Worm (Caenorhabditis elegans): ENCODE data around the gene C05B5.2.
A peak's percentile ranks its signal among the peaks of the same experiment; 100 is the strongest.

The C05B5.2 gene

DNA sequence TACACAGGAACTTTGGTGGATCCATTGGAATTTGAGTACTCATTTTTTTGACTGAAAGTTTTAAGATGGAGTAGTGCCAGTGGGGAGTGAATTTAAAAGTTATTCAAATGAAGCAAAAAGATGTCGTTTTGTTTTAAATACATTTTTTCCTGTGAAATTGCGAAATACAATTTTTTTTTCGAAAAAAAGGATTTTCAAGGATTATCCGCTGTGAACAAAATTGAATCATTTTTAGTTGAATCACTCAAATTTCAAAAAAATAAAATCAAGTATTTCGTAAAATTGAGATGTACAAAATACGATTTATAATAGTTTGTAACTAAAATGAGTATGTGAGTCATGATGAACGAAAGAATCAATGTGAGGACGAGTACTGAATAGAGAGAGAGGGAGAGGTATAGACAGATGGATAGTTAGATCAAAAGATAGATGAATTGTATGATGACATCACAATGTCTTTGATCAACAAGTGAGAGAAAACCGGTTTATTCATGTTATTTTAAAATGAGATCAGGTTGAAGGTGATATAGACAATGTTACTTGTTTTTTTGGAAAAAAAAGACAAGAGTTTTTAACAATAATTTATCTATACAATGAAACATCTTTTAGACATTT is 6.5 kb upstream of the C05B5.2 start, which contains the start of gene C05B5.8 (continued):
- TF ChIP-seq unc-62 (GFP tag; optimal IDR thresholded peaks at IDR 0.05) (no peak), elt-3 (tag; optimal IDR thresholded peaks at IDR 0.05) (no peak)

DNA sequence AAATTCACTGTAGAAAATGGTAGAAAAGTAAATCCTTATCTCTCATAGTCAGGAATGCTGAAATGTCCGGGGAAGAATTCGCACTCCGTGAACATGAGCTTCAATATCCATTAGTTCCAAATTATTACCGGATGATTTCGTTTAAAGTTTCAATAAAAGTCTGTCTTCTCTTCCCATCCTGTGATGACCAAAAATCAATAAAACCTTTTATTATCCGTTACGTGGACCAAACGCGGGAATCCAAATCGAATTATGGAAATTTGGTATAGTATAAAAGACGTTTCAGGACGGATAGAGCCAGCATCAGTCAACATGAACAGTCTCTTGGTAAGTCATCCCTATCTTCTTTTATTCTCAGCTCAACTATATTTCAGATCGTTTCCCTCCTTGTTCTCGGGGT is 3.9 kb upstream of the C05B5.2 start, which contains the start of gene C05B5.11:
TSS of gene C05B5.11 (plus strand) at position 301 of the 400 bp plus-strand sequence.
- TF ChIP-seq alr-1 (tag; optimal IDR thresholded peaks at IDR 0.05) (no peak), fos-1 (tag; optimal IDR thresholded peaks at IDR 0.05) (no peak), nhr-11 (tag; optimal IDR thresholded peaks at IDR 0.05) (no peak), lin-13 (GFP tag; optimal IDR thresholded peaks at IDR 0.05) (no peak), nhr-10 (tag; optimal IDR thresholded peaks at IDR 0.05) (no peak), lsy-2 (tag; optimal IDR thresholded peaks at IDR 0.05) (no peak)

DNA sequence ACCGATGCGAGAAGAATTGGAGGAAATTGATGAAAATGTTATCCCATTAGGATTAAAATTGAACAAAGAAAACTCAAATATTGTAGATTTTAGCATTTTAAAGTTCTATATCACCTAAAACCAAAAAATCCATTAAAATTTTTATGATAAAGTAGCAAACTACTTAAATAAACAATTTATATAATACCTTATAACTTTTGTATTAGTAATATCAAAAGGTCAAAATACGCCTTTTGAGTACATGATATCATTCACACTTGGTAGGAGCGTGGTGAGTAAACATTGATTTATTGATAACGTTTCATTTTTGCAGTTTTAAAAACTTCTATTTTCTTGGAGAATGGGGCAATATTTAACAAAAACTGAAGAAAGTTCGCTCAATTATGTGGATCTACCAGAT is 732 bp upstream of the C05B5.2 start, which contains the start of gene C05B5.5:
TSS of gene C05B5.5 (plus strand) at position 301 of the 400 bp plus-strand sequence.
- TF ChIP-seq snpc-4 (tag; optimal IDR thresholded peaks at IDR 0.05): no peak
- TF ChIP-seq fos-1 (tag; optimal IDR thresholded peaks at IDR 0.05): peak; percentile 31

DNA sequence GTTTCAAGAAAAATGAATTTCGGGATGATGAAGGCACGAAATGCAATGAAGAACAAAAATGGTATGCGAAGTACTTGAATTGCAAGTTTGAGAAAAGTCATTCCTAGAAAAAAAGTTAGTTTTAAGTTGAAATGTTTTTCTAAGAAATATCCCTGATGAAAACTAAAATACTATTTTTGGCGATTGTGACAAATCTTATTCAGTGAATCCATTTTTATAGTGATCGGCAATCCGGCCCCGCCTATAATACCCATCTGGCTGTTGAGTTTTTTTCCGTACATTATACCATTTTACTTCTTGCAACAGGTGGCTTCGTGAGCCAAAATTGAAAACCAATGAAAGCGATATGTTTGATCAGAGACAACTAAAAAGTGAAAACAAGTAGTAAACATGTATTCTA is 1.1 kb downstream of the C05B5.2 start, which contains the start of gene C05B5.17:
TSS of gene C05B5.17 (minus strand) at position 101 of the 400 bp plus-strand sequence.
- TF ChIP-seq peb-1 (tag; optimal IDR thresholded peaks at IDR 0.05): no peak
- no peak for TF ChIP-seq unc-39 (tag; optimal IDR thresholded peaks at IDR 0.05)
- no peak for TF ChIP-seq fos-1 (tag; optimal IDR thresholded peaks at IDR 0.05)
- TF ChIP-seq skn-1 (tag; optimal IDR thresholded peaks at IDR 0.05): no peak
- no peak for TF ChIP-seq F13H6.1 (tag; optimal IDR thresholded peaks at IDR 0.05)
- no peak for TF ChIP-seq nhr-237 (tag; optimal IDR thresholded peaks at IDR 0.05)
- TF ChIP-seq elt-3 (tag; optimal IDR thresholded peaks at IDR 0.05): no peak
- TF ChIP-seq mab-5 (tag; optimal IDR thresholded peaks at IDR 0.05): no peak
- TF ChIP-seq nhr-12 (tag; optimal IDR thresholded peaks at IDR 0.05): no peak

DNA sequence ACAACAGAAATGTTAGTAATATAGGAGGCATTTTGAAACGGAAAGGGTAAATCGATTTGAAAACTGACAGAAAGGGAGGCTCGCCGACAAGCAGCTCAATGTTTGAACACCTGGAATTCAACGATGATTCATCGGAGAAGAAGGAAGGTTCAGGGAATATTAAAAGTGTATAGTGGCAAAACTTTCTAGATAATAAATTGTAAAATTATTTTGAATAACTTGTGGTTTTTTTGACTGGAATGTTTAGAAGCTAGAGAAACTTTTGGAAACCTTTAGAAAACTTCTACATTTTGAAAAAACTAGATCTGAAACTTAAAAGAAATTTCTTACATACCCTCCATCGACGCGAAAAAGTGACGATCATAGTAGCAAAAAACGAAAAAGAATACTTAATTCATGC is 2.4 kb downstream of the C05B5.2 start, which contains the start of gene pqn-8:
TSS of gene pqn-8 (minus strand) at position 101 of the 400 bp plus-strand sequence.
- TF ChIP-seq ZK546.5 (tag; optimal IDR thresholded peaks at IDR 0.05) (no peak), lin-13 (GFP tag; optimal IDR thresholded peaks at IDR 0.05) (no peak), gmeb-1 (tag; optimal IDR thresholded peaks at IDR 0.05) (no peak), snpc-4 (tag; optimal IDR thresholded peaks at IDR 0.05) (no peak), zag-1 (tag; optimal IDR thresholded peaks at IDR 0.05) (no peak)

DNA sequence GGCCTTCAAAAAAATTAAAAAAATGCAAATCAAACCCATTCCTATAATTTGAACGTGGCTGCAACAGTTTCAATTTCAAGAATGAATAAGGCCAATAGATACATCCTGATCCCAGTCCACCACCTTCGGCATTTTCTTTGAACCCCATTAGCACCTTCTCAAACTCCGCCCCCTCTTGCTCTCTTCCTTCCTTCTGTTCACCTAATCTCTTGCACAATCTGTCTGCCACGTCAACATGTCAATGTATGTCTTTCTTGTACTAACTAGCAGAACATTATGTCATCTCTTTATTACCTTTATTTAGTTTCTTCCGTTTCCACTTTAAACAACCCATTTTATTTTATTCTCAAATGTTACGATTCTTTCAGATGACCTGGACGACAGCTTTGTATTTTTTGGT is 6.8 kb downstream of the C05B5.2 start, which contains the start of gene C05B5.4:
TSS of gene C05B5.4 (plus strand) at position 351 of the 400 bp plus-strand sequence.
- no peak for TF ChIP-seq nhr-237 (tag; optimal IDR thresholded peaks at IDR 0.05)
- TF ChIP-seq Y55F3AM.14 (GFP tag; optimal IDR thresholded peaks at IDR 0.05): no peak
- no peak for TF ChIP-seq C34F6.9 (tag; optimal IDR thresholded peaks at IDR 0.05)

DNA sequence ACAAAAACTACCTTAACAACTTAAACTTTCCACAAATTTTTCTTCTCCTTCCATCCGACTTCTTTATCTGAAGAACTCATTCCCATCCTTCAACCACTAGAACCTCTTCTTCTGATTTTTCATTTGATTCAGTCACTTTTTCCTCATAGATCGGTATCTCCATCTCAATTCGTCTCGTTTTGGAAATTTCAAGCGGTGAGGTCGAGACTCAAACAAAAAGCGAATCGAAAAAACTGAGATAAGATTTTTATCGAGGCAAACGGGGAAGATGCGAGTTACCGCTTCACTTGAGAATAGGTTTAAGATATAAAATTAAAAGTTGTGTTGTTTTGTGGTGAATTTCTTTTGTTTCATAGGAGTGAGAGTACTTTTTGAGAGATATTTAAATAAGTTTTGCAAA is 9.0 kb downstream of the C05B5.2 start:
- TF ChIP-seq skn-1 (tag; optimal IDR thresholded peaks at IDR 0.05): no peak
- TF ChIP-seq unc-39 (tag; optimal IDR thresholded peaks at IDR 0.05): no peak
- peak; percentile 46 for TF ChIP-seq blmp-1 (tag; optimal IDR thresholded peaks at IDR 0.05; ENCODE audit: insufficient read depth)
- peak; percentile 11 for TF ChIP-seq nhr-25 (tag; optimal IDR thresholded peaks at IDR 0.05)
- TF ChIP-seq nhr-23 (tag; optimal IDR thresholded peaks at IDR 0.05): peak; percentile 58
- TF ChIP-seq aly-2 (tag; optimal IDR thresholded peaks at IDR 0.05): no peak
- TF ChIP-seq ztf-11 (tag; optimal IDR thresholded peaks at IDR 0.05): no peak
- TF ChIP-seq R02D3.7 (tag; optimal IDR thresholded peaks at IDR 0.05): no peak
- TF ChIP-seq ceh-16 (tag; optimal IDR thresholded peaks at IDR 0.05): peak; percentile 75
- TF ChIP-seq elt-1 (tag; optimal IDR thresholded peaks at IDR 0.05): peak; percentile 66

DNA sequence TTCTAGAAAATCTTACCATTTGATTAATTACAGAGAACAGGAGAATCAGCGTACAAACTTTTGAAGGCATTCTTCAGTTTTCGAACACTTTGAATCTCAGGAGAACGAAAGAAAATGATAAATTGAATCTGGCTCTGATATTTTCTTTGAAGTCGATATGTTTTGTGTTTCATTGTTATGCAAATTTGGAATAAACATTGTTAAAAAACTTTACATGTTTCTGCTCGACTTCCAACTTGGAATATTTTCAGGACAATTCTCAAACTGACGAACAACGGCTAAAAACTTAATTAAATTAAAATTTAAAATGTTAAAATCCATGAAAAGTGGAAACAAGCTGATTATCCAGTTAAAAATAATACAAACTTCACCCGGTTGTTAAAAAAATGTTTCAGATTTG is 12.0 kb downstream of the C05B5.2 start, which contains the start of gene C05B5.1:
TSS of gene C05B5.1 (minus strand) at position 101 of the 400 bp plus-strand sequence.
- TF ChIP-seq nhr-23 (tag; optimal IDR thresholded peaks at IDR 0.05) (no peak), nhr-6 (tag; optimal IDR thresholded peaks at IDR 0.05) (no peak), ceh-82 (tag; optimal IDR thresholded peaks at IDR 0.05) (no peak), ztf-11 (tag; optimal IDR thresholded peaks at IDR 0.05) (no peak), ceh-16 (tag; optimal IDR thresholded peaks at IDR 0.05) (no peak)
